Worm (Caenorhabditis elegans) whole organism, L4/young adult: ENCODE data around the gene C04C11.1.

ENCODE experiments used
- W03F9.2 ChIP-seq: fragments of 150-350 bp; optimal IDR thresholded peaks from 2 replicates; lab custom pipeline; 2014; ENCODE audit warnings: missing biosample characterization, missing genetic modification characterization
- dao-5 ChIP-seq: sonication (generic microtip); optimal IDR thresholded peaks from 2 replicates; lab custom pipeline; 2016; ENCODE audit warnings: missing genotype, missing genetic modification characterization, moderate library complexity, missing compliant biosample characterization
- him-1 ChIP-seq: sonication (generic microtip); optimal IDR thresholded peaks from 2 replicates; lab custom pipeline; 2016; ENCODE audit warnings: missing genotype, missing genetic modification reagents, missing genetic modification characterization, missing compliant biosample characterization

- TF ChIP-seq him-1 (tag; lab: Kevin White, UChicago) (no peak), dao-5 (tag; lab: Kevin White, UChicago) (no peak), W03F9.2 (tag; lab: Kevin White, UChicago) (no peak)
Observed at ce11 chrX:13990680-13991079, 29.7 kb upstream of the C04C11.1 start, which contains the start of gene C31E10.11.
